Worm (Caenorhabditis elegans): Measurements from ENCODE around the gene klf-1.
"Not testable (repeated sequence)": the region's sequence is repeated elsewhere in the genome, so short reads cannot be mapped to it uniquely, and the experiment has no call there.

The klf-1 gene

DNA sequence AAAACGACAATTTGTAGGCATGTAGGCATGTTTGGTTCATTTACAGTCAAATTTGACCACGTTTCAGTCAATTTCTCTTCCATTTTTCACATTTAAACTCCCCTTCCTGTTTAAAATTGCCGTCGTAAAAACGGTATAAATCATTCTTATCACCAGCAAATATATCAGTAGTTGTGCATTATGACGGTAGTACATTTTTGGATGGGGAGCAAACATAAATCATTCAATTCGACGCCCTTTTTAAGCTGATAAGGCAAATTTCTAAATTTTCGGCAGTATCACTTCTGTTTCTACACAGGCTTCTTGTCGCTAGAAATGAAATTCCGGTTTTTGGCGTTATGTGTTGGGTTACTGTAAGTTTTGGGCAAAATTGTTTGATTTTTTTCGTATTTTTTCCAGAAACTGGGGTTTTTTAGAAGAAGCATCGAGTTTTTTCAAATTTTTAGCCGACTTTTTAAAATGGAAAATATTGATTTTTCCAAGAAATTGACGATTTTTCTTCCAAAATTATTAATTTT lies 32.7 kb upstream of the klf-1 start, which contains the start of gene H34I24.2:
TSS of gene H34I24.2 (plus strand) at position 189 of the 518 bp plus-strand sequence.
- TF ChIP-seq aptf-2 (GFP tag; conservative IDR thresholded peaks at IDR 0.05) (no peak), ets-4 (GFP tag; optimal IDR thresholded peaks at IDR 0.05) (peak; percentile 1), bed-1 (GFP tag; IDR thresholded peaks at IDR 0.05) (no peak), nhr-80 (tag; optimal IDR thresholded peaks at IDR 0.05) (peak; percentile 55), nhr-27 (tag; optimal IDR thresholded peaks at IDR 0.05) (no peak)

DNA sequence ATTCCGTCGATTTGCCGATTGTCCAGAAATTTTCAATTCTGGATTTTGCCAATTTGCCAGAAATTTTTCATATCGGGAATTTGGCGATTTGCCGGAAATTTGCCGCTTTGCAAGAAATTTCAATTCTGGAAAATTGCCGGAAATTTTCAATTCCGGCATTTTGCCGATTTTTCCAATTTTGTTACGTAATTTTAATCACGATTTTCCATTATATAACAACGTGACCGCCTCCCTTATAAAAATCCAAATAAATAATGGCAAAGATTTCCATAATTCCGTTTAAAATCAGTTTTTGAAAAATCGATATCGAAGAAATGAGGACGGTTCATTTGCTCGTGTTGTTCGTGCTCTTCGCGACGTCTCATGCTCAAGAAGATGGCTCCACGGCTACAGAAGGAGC lies 27.9 kb upstream of the klf-1 start, which contains the start of gene H34I24.1:
TSS of gene H34I24.1 (plus strand) at position 301 of the 400 bp plus-strand sequence.
- not testable (repeated sequence) for TF ChIP-seq ceh-27 (GFP tag; optimal IDR thresholded peaks at IDR 0.05); rcor-1 (GFP tag; IDR thresholded peaks at IDR 0.05); die-1 (tag; optimal IDR thresholded peaks at IDR 0.05)

DNA sequence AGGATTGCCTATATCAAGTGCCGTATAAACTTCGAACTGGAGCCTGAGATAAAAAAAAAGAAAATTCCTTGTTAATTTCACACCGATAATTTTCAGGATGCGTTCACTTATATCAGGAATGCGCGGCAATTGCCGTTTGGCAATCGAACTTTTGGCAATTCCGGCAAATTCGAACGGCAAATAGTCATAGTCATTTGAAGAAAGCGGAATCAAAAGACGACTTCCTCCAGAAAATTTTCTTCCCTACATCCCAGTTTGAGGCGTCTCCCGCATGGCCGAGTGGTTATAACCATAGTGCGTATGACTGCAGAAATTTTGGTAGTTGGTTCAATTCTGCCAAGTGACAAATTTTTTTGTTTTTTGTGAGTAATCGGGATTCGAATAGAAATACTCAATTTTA lies 18.7 kb upstream of the klf-1 start, which contains the start of gene F56F11.4:
TSS of gene F56F11.4 (plus strand) at position 301 of the 400 bp plus-strand sequence.
- no peak for TF ChIP-seq rpc-1 (optimal IDR thresholded peaks at IDR 0.05)
- TF ChIP-seq rpc-1 (tag; optimal IDR thresholded peaks at IDR 0.05), result peak; percentile 14
- no peak for TF ChIP-seq ceh-100 (GFP tag; IDR thresholded peaks at IDR 0.05)

DNA sequence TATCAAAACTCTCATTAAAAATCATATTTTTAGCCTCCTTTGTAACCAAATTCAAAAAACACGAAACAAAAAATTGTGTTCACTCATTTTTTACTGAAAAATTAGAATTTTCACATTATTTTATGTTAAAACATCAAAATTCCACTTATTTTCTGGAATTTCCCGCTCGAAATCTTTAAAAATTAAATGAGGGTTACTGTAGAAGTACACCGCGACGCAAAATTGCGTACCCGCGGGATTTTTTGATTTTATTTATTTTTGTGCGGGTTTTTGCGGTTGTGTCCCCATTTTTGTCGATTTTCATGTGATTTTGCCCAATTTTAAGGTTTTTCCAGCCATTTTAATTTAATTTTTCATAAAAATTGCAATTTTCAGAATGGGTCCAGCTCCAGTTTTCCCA lies 16.3 kb upstream of the klf-1 start:
- TF ChIP-seq B0019.2 (GFP tag; conservative IDR thresholded peaks at IDR 0.05) (peak; percentile 63; the same call in 1 of the 2 replicates), Y53G8AR.9 (GFP tag; conservative IDR thresholded peaks at IDR 0.05) (0 out of 2 replicates have a peak, but pooled peaks have one; percentile 21), nfyb-1 (GFP tag; IDR thresholded peaks at IDR 0.05) (0 out of 2 replicates have a peak, but pooled peaks have one; percentile 32), madf-8 (GFP tag; conservative IDR thresholded peaks at IDR 0.05) (peak; percentile 89), ekl-4 (GFP tag; IDR thresholded peaks at IDR 0.05) (no peak), hsf-1 (GFP tag; IDR thresholded peaks at IDR 0.05) (peak; percentile 72), lin-54 (GFP tag; optimal IDR thresholded peaks at IDR 0.05) (peak; percentile 80), ets-4 (GFP tag; optimal IDR thresholded peaks at IDR 0.05) (no peak), madf-6 (GFP tag; IDR thresholded peaks at IDR 0.05) (peak; percentile 95), dpl-1 (GFP tag; optimal IDR thresholded peaks at IDR 0.05) (peak; percentile 80), tbp1 (GFP tag; optimal IDR thresholded peaks at IDR 0.05) (peak; percentile 20), athp-1 (tag; optimal IDR thresholded peaks at IDR 0.05) (no peak), nhr-80 (tag; optimal IDR thresholded peaks at IDR 0.05) (no peak), attf-5 (GFP tag; optimal IDR thresholded peaks at IDR 0.05) (no peak), snpc-1.3 (tag; optimal IDR thresholded peaks at IDR 0.05; ENCODE audit: insufficient read depth) (peak; percentile 16), unc-130 (GFP tag; optimal IDR thresholded peaks at IDR 0.05) (peak; percentile 33), T07F8.4 (tag; optimal IDR thresholded peaks at IDR 0.05) (no peak), hmg-1.2 (GFP tag; IDR thresholded peaks at IDR 0.05) (peak; percentile 54; the same call in 1 of the 2 replicates), him-1 (tag; optimal IDR thresholded peaks at IDR 0.05) (peak; percentile 61), F39B2.1 (GFP tag; IDR thresholded peaks at IDR 0.05) (no peak), snpc-3.4 (tag; optimal IDR thresholded peaks at IDR 0.05) (peak; percentile 36), pbrm-1 (GFP tag; IDR thresholded peaks at IDR 0.05) (no peak), ccch-3 (GFP tag; optimal IDR thresholded peaks at IDR 0.05) (no peak), D2030.7 (GFP tag; IDR thresholded peaks at IDR 0.05) (peak; percentile 83), mcd-1 (GFP tag; IDR thresholded peaks at IDR 0.05) (peak; percentile 37; the same call in 1 of the 2 replicates), rcor-1 (GFP tag; IDR thresholded peaks at IDR 0.05) (peak; percentile 47), xnd-1 (tag; optimal IDR thresholded peaks at IDR 0.05) (peak; percentile 84), ceh-91 (GFP tag; IDR thresholded peaks at IDR 0.05) (peak; percentile 83), mxl-1 (tag; optimal IDR thresholded peaks at IDR 0.05) (no peak), F33H1.4 (GFP tag; IDR thresholded peaks at IDR 0.05) (peak; percentile 78), lir-1 (GFP tag; conservative IDR thresholded peaks at IDR 0.05) (0 out of 2 replicates have a peak, but pooled peaks have one; percentile 21), efl-1 (GFP tag; optimal IDR thresholded peaks at IDR 0.05) (peak; percentile 94), lsl-1 (GFP tag; optimal IDR thresholded peaks at IDR 0.05) (peak; percentile 94), akir-1 (GFP tag; optimal IDR thresholded peaks at IDR 0.05) (no peak)

All from whole organism, young adult.